Worm (Caenorhabditis elegans): Measurements from ENCODE around the gene gpa-8.

gpa-8 gene

ce11 chrV:12673745-12674144 is 33.5 kb upstream of the gpa-8 start:
- TF ChIP-seq nhr-12 (tag; optimal IDR thresholded peaks at IDR 0.05) (no peak), C34F6.9 (tag; optimal IDR thresholded peaks at IDR 0.05) (no peak), mab-5 (tag; optimal IDR thresholded peaks at IDR 0.05) (no peak)

ce11 chrV:12670607-12671006 is 30.3 kb upstream of the gpa-8 start, which contains the start of gene srx-116:
Gene srx-116 (plus strand): TSS chrV:12670907.
- TF ChIP-seq nhr-12 (tag; optimal IDR thresholded peaks at IDR 0.05) (no peak), zag-1 (tag; optimal IDR thresholded peaks at IDR 0.05) (no peak), nhr-237 (tag; optimal IDR thresholded peaks at IDR 0.05) (no peak), egl-27 (tag; optimal IDR thresholded peaks at IDR 0.05) (no peak), alr-1 (tag; optimal IDR thresholded peaks at IDR 0.05) (no peak)

- TF ChIP-seq zag-1 (tag; optimal IDR thresholded peaks at IDR 0.05) (no peak), egl-27 (tag; optimal IDR thresholded peaks at IDR 0.05) (no peak), ztf-1 (GFP tag; conservative IDR thresholded peaks at IDR 0.05) (no peak)
Measured at ce11 chrV:12667926-12668325, 27.6 kb upstream of the gpa-8 start, which contains the start of gene W05B10.4. Gene W05B10.4 (plus strand): TSS chrV:12668226.

- TF ChIP-seq nhr-23 (tag; optimal IDR thresholded peaks at IDR 0.05): no peak
- no peak for TF ChIP-seq mbf-1 (tag; optimal IDR thresholded peaks at IDR 0.05)
- TF ChIP-seq elt-1 (tag; optimal IDR thresholded peaks at IDR 0.05): no peak
- no peak for TF ChIP-seq unc-55 (GFP tag; optimal IDR thresholded peaks at IDR 0.05)
- TF ChIP-seq C34F6.9 (tag; optimal IDR thresholded peaks at IDR 0.05): no peak
- no peak for TF ChIP-seq unc-62 (GFP tag; optimal IDR thresholded peaks at IDR 0.05)
Measured at ce11 chrV:12667397-12667796, 27.1 kb upstream of the gpa-8 start.

ce11 chrV:12663386-12663785 is 23.1 kb upstream of the gpa-8 start:
- no peak for TF ChIP-seq alr-1 (tag; optimal IDR thresholded peaks at IDR 0.05)
- TF ChIP-seq skn-1 (tag; optimal IDR thresholded peaks at IDR 0.05): no peak
- TF ChIP-seq nhr-10 (tag; optimal IDR thresholded peaks at IDR 0.05): no peak
- TF ChIP-seq nhr-25 (tag; optimal IDR thresholded peaks at IDR 0.05): no peak
- no peak for TF ChIP-seq nhr-23 (tag; optimal IDR thresholded peaks at IDR 0.05)
- TF ChIP-seq Y55F3AM.14 (GFP tag; optimal IDR thresholded peaks at IDR 0.05): no peak
- TF ChIP-seq ztf-1 (GFP tag; conservative IDR thresholded peaks at IDR 0.05): no peak
- no peak for TF ChIP-seq egl-27 (tag; optimal IDR thresholded peaks at IDR 0.05)
- TF ChIP-seq aly-2 (tag; optimal IDR thresholded peaks at IDR 0.05): no peak
- TF ChIP-seq snpc-4 (tag; optimal IDR thresholded peaks at IDR 0.05): no peak

- TF ChIP-seq nhr-77 (tag; optimal IDR thresholded peaks at IDR 0.05): no peak
- no peak for TF ChIP-seq nhr-25 (tag; optimal IDR thresholded peaks at IDR 0.05)
- TF ChIP-seq mdl-1 (tag; optimal IDR thresholded peaks at IDR 0.05): no peak
- no peak for TF ChIP-seq nhr-12 (tag; optimal IDR thresholded peaks at IDR 0.05)
- TF ChIP-seq aly-2 (tag; optimal IDR thresholded peaks at IDR 0.05): no peak
- no peak for TF ChIP-seq mbf-1 (tag; optimal IDR thresholded peaks at IDR 0.05)
- no peak for TF ChIP-seq ceh-82 (tag; optimal IDR thresholded peaks at IDR 0.05)
Measured at ce11 chrV:12661619-12662018, 21.3 kb upstream of the gpa-8 start, which contains the start of gene W05B10.3. Gene W05B10.3 (minus strand): TSS chrV:12661719.

- TF ChIP-seq nhr-11 (tag; optimal IDR thresholded peaks at IDR 0.05) (no peak), snpc-4 (tag; optimal IDR thresholded peaks at IDR 0.05) (no peak), mab-5 (tag; optimal IDR thresholded peaks at IDR 0.05) (no peak), Y55F3AM.14 (GFP tag; optimal IDR thresholded peaks at IDR 0.05) (no peak), nhr-77 (tag; optimal IDR thresholded peaks at IDR 0.05) (no peak), C34F6.9 (tag; optimal IDR thresholded peaks at IDR 0.05) (no peak), skn-1 (tag; optimal IDR thresholded peaks at IDR 0.05) (no peak), nhr-23 (tag; optimal IDR thresholded peaks at IDR 0.05) (no peak), unc-39 (tag; optimal IDR thresholded peaks at IDR 0.05) (no peak), nhr-21 (tag; optimal IDR thresholded peaks at IDR 0.05) (no peak), lsy-2 (tag; optimal IDR thresholded peaks at IDR 0.05) (no peak)
Measured at ce11 chrV:12660280-12660818, 20.1 kb upstream of the gpa-8 start, which contains the start of gene his-74. Gene his-74 (minus strand): TSS chrV:12660330.

ce11 chrV:12659426-12659825 is 19.1 kb upstream of the gpa-8 start, which contains the start of gene ccch-3:
Gene ccch-3 (minus strand): TSS chrV:12659687.
- TF ChIP-seq nhr-77 (tag; optimal IDR thresholded peaks at IDR 0.05) (no peak), sma-3 (GFP tag; optimal IDR thresholded peaks at IDR 0.05) (peak; percentile 72), dmd-4 (tag; optimal IDR thresholded peaks at IDR 0.05) (no peak), unc-55 (GFP tag; optimal IDR thresholded peaks at IDR 0.05) (peak; percentile 83), nhr-10 (tag; optimal IDR thresholded peaks at IDR 0.05) (no peak), nhr-25 (tag; optimal IDR thresholded peaks at IDR 0.05) (peak; percentile 81), egl-27 (tag; optimal IDR thresholded peaks at IDR 0.05) (peak; percentile 56), blmp-1 (tag; optimal IDR thresholded peaks at IDR 0.05; ENCODE audit: insufficient read depth) (no peak), nhr-12 (tag; optimal IDR thresholded peaks at IDR 0.05) (no peak), ama-1 (optimal IDR thresholded peaks at IDR 0.05) (no peak), crh-2 (tag; optimal IDR thresholded peaks at IDR 0.05) (peak; percentile 82), ceh-82 (tag; optimal IDR thresholded peaks at IDR 0.05) (no peak), nhr-21 (tag; optimal IDR thresholded peaks at IDR 0.05) (peak; percentile 43), lin-13 (GFP tag; optimal IDR thresholded peaks at IDR 0.05) (peak; percentile 59), sma-9 (GFP tag; optimal IDR thresholded peaks at IDR 0.05) (peak; percentile 85), sma-9 (tag; optimal IDR thresholded peaks at IDR 0.05) (no peak), ztf-1 (GFP tag; conservative IDR thresholded peaks at IDR 0.05) (no peak), ztf-4 (tag; optimal IDR thresholded peaks at IDR 0.05) (peak; percentile 1), elt-1 (tag; optimal IDR thresholded peaks at IDR 0.05) (no peak), skn-1 (tag; optimal IDR thresholded peaks at IDR 0.05) (no peak), Y55F3AM.14 (GFP tag; optimal IDR thresholded peaks at IDR 0.05) (no peak), sem-4 (tag; optimal IDR thresholded peaks at IDR 0.05) (peak; percentile 34)
